Fruit fly (Drosophila melanogaster) S2 (cell line): ENCODE results near the gene bark.

ENCODE experiments used
- CG8478 ChIP-seq: fragments of >200 bp; optimal IDR thresholded peaks from 2 replicates; lab custom pipeline; 2018
- CTCF ChIP-seq, 2 experiments: fragments of >200 bp; optimal IDR thresholded peaks; 2 replicates each; lab custom pipeline; 2018

- no peak for TF ChIP-seq CG8478 (lab: Kevin White, UChicago)
- no peak for TF ChIP-seq CTCF (optimal IDR thresholded peaks at IDR 0.05; lab: Kevin White, UChicago)
Observed at dm6 chr2L:3784268-3784997, 2.5 kb upstream of the bark start, which contains the start of gene CG31960.
